Worm (Caenorhabditis elegans) whole organism, late embryonic: ENCODE measurements around the gene glf-1.

ENCODE experiments used
- C08G9.2 ChIP-seq: sonication (generic microtip); optimal IDR thresholded peaks from 2 replicates; lab custom pipeline; 2016; ENCODE audit warnings: mild to moderate bottlenecking, missing genetic modification characterization, moderate library complexity, missing compliant biosample characterization
- C38D4.7 ChIP-seq: fragments of 200-800 bp; sonication (Bioruptor generic); optimal IDR thresholded peaks from 2 replicates; lab custom pipeline; 2018; ENCODE audit warnings: mild to moderate bottlenecking, missing genetic modification characterization, moderate library complexity, missing compliant biosample characterization
- K02D7.2 ChIP-seq: sonication (generic microtip); optimal IDR thresholded peaks from 2 replicates; lab custom pipeline; 2017; ENCODE audit warnings: mild to moderate bottlenecking, missing genetic modification characterization, missing compliant biosample characterization
- T23F11.4 ChIP-seq: fragments of 200-800 bp; sonication (Bioruptor generic); optimal IDR thresholded peaks from 2 replicates; lab custom pipeline; 2018; ENCODE audit warnings: mild to moderate bottlenecking, missing genetic modification characterization, missing compliant biosample characterization
- Y22D7AL.16 ChIP-seq: sonication (generic microtip); optimal IDR thresholded peaks from 2 replicates; lab custom pipeline; 2016; ENCODE audit warnings: missing genetic modification characterization, missing compliant biosample characterization
- ahr-1 ChIP-seq: sonication (generic microtip); optimal IDR thresholded peaks from 2 replicates; lab custom pipeline; 2016; ENCODE audit warnings: missing genetic modification characterization, missing compliant biosample characterization
- ceh-18 ChIP-seq: sonication (generic microtip); optimal IDR thresholded peaks from 2 replicates; lab custom pipeline; 2016; ENCODE audit warnings: missing genetic modification characterization, missing compliant biosample characterization
- ceh-2 ChIP-seq: sonication (generic microtip); optimal IDR thresholded peaks from 2 replicates; lab custom pipeline; 2016; ENCODE audit warnings: missing genotype, missing genetic modification characterization, missing compliant biosample characterization
- ceh-24 ChIP-seq: sonication (generic microtip); optimal IDR thresholded peaks from 2 replicates; lab custom pipeline; 2016; ENCODE audit warnings: mild to moderate bottlenecking, missing genetic modification characterization, missing compliant biosample characterization
- ceh-31 ChIP-seq: sonication (generic microtip); optimal IDR thresholded peaks from 2 replicates; lab custom pipeline; 2016; ENCODE audit warnings: missing genetic modification characterization, missing compliant biosample characterization
- ceh-45 ChIP-seq: fragments of 200-800 bp; sonication (Bioruptor generic); IDR thresholded peaks from 2 replicates; pipeline ENCODE4 v1.3.6; 2022; ENCODE audit warnings: missing genetic modification reagents, missing genetic modification characterization, missing compliant biosample characterization
- ceh-48 ChIP-seq: sonication (generic microtip); optimal IDR thresholded peaks from 2 replicates; lab custom pipeline; 2016; ENCODE audit warnings: missing genetic modification characterization, inconsistent platforms, missing compliant biosample characterization
- ceh-6 ChIP-seq: fragments of 200-800 bp; sonication (Bioruptor generic); optimal IDR thresholded peaks from 2 replicates; lab custom pipeline; 2018; ENCODE audit warnings: mild to moderate bottlenecking, missing genetic modification characterization, missing compliant biosample characterization
- dmd-4 ChIP-seq: sonication (generic microtip); optimal IDR thresholded peaks from 2 replicates; lab custom pipeline; 2016; ENCODE audit warnings: borderline replicate concordance, missing genetic modification characterization, missing compliant biosample characterization
- eyg-1 ChIP-seq: sonication (generic microtip); optimal IDR thresholded peaks from 2 replicates; lab custom pipeline; 2016; ENCODE audit warnings: missing genotype, missing genetic modification characterization, missing compliant biosample characterization
- fax-1 ChIP-seq: sonication (generic microtip); optimal IDR thresholded peaks from 2 replicates; lab custom pipeline; 2016; ENCODE audit warnings: missing genotype, missing genetic modification characterization, missing compliant biosample characterization
- fkh-10 ChIP-seq: fragments of 150-350 bp; optimal IDR thresholded peaks from 2 replicates; lab custom pipeline; 2014; ENCODE audit warnings: missing biosample characterization, missing genetic modification reagents, missing genetic modification characterization
- gmeb-2 ChIP-seq: sonication (generic microtip); optimal IDR thresholded peaks from 2 replicates; lab custom pipeline; 2016; ENCODE audit warnings: missing genetic modification characterization, inconsistent platforms, missing compliant biosample characterization
- lim-6 ChIP-seq: sonication (generic microtip); optimal IDR thresholded peaks from 2 replicates; lab custom pipeline; 2016; ENCODE audit warnings: missing genetic modification characterization, missing compliant biosample characterization
- lin-11 ChIP-seq: fragments of 200-800 bp; sonication (Bioruptor generic); optimal IDR thresholded peaks from 2 replicates; lab custom pipeline; 2018; ENCODE audit warnings: mild to moderate bottlenecking, missing genetic modification characterization, missing compliant biosample characterization
- madf-2 ChIP-seq: sonication (generic microtip); optimal IDR thresholded peaks from 2 replicates; lab custom pipeline; 2017; ENCODE audit warnings: missing genetic modification characterization, missing compliant biosample characterization
- mec-3 ChIP-seq: sonication (generic microtip); optimal IDR thresholded peaks from 2 replicates; lab custom pipeline; 2016; ENCODE audit warnings: borderline replicate concordance, missing genetic modification characterization, missing compliant biosample characterization
- nfya-1 ChIP-seq: sonication (generic microtip); optimal IDR thresholded peaks from 2 replicates; lab custom pipeline; 2017; ENCODE audit warnings: missing genetic modification characterization, mild to moderate bottlenecking, missing compliant biosample characterization, antibody characterized with exemption, moderate library complexity
- nhr-11 ChIP-seq: fragments of 150-350 bp; optimal IDR thresholded peaks from 2 replicates; lab custom pipeline; 2014; ENCODE audit warnings: missing biosample characterization, missing genetic modification characterization
- npax-4 ChIP-seq: sonication (generic microtip); optimal IDR thresholded peaks from 2 replicates; lab custom pipeline; 2016; ENCODE audit warnings: missing genetic modification characterization, missing compliant biosample characterization
- pag-3 ChIP-seq: sonication (generic microtip); optimal IDR thresholded peaks from 2 replicates; lab custom pipeline; 2016; ENCODE audit warnings: missing compliant biosample characterization, missing genetic modification characterization, borderline replicate concordance
- pat-9 ChIP-seq: fragments of 200-800 bp; sonication (Bioruptor generic); optimal IDR thresholded peaks from 2 replicates; lab custom pipeline; 2018; ENCODE audit warnings: mild to moderate bottlenecking, missing genetic modification characterization, moderate library complexity, missing compliant biosample characterization
- pha-4 ChIP-seq: fragments of 150-350 bp; optimal IDR thresholded peaks from 2 replicates; lab custom pipeline; 2018; ENCODE audit warnings: missing biosample characterization, missing genetic modification reagents, missing genetic modification characterization
- pqm-1 ChIP-seq: sonication (generic microtip); optimal IDR thresholded peaks from 2 replicates; lab custom pipeline; 2016; ENCODE audit warnings: missing genetic modification characterization, missing compliant biosample characterization
- sdc-2 ChIP-seq: sonication (generic microtip); optimal IDR thresholded peaks from 2 replicates; lab custom pipeline; 2016; ENCODE audit warnings: missing genotype, missing genetic modification characterization, missing compliant biosample characterization
- sox-2 ChIP-seq: fragments of 200-800 bp; sonication (Bioruptor generic); IDR thresholded peaks from 2 replicates; pipeline ENCODE4 v1.3.6; 2022; ENCODE audit warnings: missing genetic modification reagents, missing genetic modification characterization, missing compliant biosample characterization
- sox-4 ChIP-seq: sonication (generic microtip); optimal IDR thresholded peaks from 2 replicates; lab custom pipeline; 2017; ENCODE audit warnings: mild to moderate bottlenecking, missing genetic modification characterization, inconsistent platforms, missing compliant biosample characterization
- syd-9 ChIP-seq: sonication (generic microtip); optimal IDR thresholded peaks from 2 replicates; lab custom pipeline; 2016; ENCODE audit warnings: mild to moderate bottlenecking, missing genetic modification characterization, moderate library complexity, missing compliant biosample characterization
- tbx-2 ChIP-seq: sonication (generic microtip); optimal IDR thresholded peaks from 2 replicates; lab custom pipeline; 2016; ENCODE audit warnings: missing genetic modification characterization, missing compliant biosample characterization
- ttx-3 ChIP-seq: sonication (generic microtip); optimal IDR thresholded peaks from 2 replicates; lab custom pipeline; 2016; ENCODE audit warnings: missing genetic modification reagents, missing genetic modification characterization, missing compliant biosample characterization
- unc-42 ChIP-seq: sonication (generic microtip); optimal IDR thresholded peaks from 2 replicates; lab custom pipeline; 2016; ENCODE audit warnings: missing genotype, missing genetic modification characterization, missing compliant biosample characterization
- zip-5 ChIP-seq: sonication (generic microtip); optimal IDR thresholded peaks from 2 replicates; lab custom pipeline; 2016; ENCODE audit warnings: missing genetic modification characterization, missing compliant biosample characterization

glf-1 gene

ce11 chrIV:5934046-5934445 is 48.4 kb downstream of the glf-1 start, which contains the start of gene H32C10.1:
TSS of gene H32C10.1 (plus strand) at chrIV:5934346.
- TF ChIP-seq ceh-18 (tag; lab: Kevin White, UChicago) (no peak), fax-1 (tag; lab: Kevin White, UChicago) (no peak), ceh-31 (tag; lab: Kevin White, UChicago) (no peak), ahr-1 (tag; lab: Kevin White, UChicago) (no peak), ceh-24 (tag; lab: Kevin White, UChicago) (no peak), npax-4 (tag; lab: Kevin White, UChicago) (no peak), K02D7.2 (no peak), nfya-1 (no peak), Y22D7AL.16 (tag; lab: Kevin White, UChicago) (no peak), dmd-4 (tag; lab: Kevin White, UChicago) (no peak), syd-9 (tag; lab: Kevin White, UChicago) (no peak), pat-9 (no peak), ceh-2 (no peak), gmeb-2 (tag; lab: Kevin White, UChicago) (no peak), fkh-10 (GFP tag; lab: Kevin White, UChicago) (no peak), ttx-3 (tag; lab: Kevin White, UChicago) (no peak), ceh-6 (GFP tag; lab: Kevin White, UChicago) (no peak), lin-11 (tag; lab: Kevin White, UChicago) (no peak)
- TF ChIP-seq, all 69 proteins: peak for 0

- TF ChIP-seq C38D4.7 (GFP tag; lab: Kevin White, UChicago) (no peak), sox-2 (GFP tag; lab: Robert Waterston, UW) (no peak), madf-2 (tag; lab: Kevin White, UChicago) (no peak), sdc-2 (tag; lab: Kevin White, UChicago) (no peak), mec-3 (tag; lab: Kevin White, UChicago) (no peak), lim-6 (tag; lab: Kevin White, UChicago) (no peak), ceh-45 (GFP tag; lab: Robert Waterston, UW) (no peak), T23F11.4 (GFP tag; lab: Kevin White, UChicago) (no peak), Y22D7AL.16 (tag; lab: Kevin White, UChicago) (no peak), tbx-2 (no peak), nhr-11 (no peak), K02D7.2 (no peak), unc-42 (no peak), C08G9.2 (tag; lab: Kevin White, UChicago) (no peak), pha-4 (tag; lab: Kevin White, UChicago) (no peak), pag-3 (tag; lab: Kevin White, UChicago) (no peak), gmeb-2 (tag; lab: Kevin White, UChicago) (no peak), pqm-1 (tag; lab: Kevin White, UChicago) (no peak), zip-5 (tag; lab: Kevin White, UChicago) (no peak)
Observed at ce11 chrIV:5937106-5937505, 51.5 kb downstream of the glf-1 start.

- TF ChIP-seq ceh-48 (tag; lab: Kevin White, UChicago) (no peak), eyg-1 (tag; lab: Kevin White, UChicago) (no peak), sox-4 (tag; lab: Kevin White, UChicago) (no peak)
Observed at ce11 chrIV:5939122-5939521, 53.5 kb downstream of the glf-1 start, which contains the start of gene mcu-1. TSS of gene mcu-1 (minus strand) at chrIV:5939230.
